Fruit fly (Drosophila melanogaster) whole organism, embryonic: ENCODE data around the gene Bet3.

ENCODE experiments used
- Abd-B ChIP-seq: fragments of 200-800 bp; sonication (Bioruptor generic); optimal IDR thresholded peaks from 2 replicates; lab custom pipeline; 2018; ENCODE audit warnings: missing biosample characterization, mild to moderate bottlenecking, missing genetic modification characterization, moderate library complexity
- Aef1 ChIP-seq: fragments of 200-800 bp; sonication (Bioruptor generic); IDR thresholded peaks from 3 replicates; pipeline ENCODE4 v1.3.6; 2022; ENCODE audit warnings: missing biosample characterization, missing genetic modification characterization
- Atf-2 ChIP-seq: fragments of 200-800 bp; sonication (Bioruptor generic); optimal IDR thresholded peaks from 2 replicates; lab custom pipeline; 2016; ENCODE audit warnings: missing biosample characterization, missing genetic modification characterization
- CG10431 ChIP-seq: fragments of 200-800 bp; sonication (Bioruptor generic); optimal IDR thresholded peaks from 3 replicates; lab custom pipeline; 2018; ENCODE audit warnings: missing biosample characterization, mild to moderate bottlenecking, missing genetic modification characterization
- CG10979 ChIP-seq: fragments of 200-800 bp; sonication (Bioruptor generic); optimal IDR thresholded peaks from 2 replicates; lab custom pipeline; 2018; ENCODE audit warnings: missing biosample characterization, mild to moderate bottlenecking, missing genetic modification characterization, moderate library complexity
- CG11504 ChIP-seq: fragments of 200-800 bp; sonication (Bioruptor generic); optimal IDR thresholded peaks from 3 replicates; lab custom pipeline; 2019; ENCODE audit warnings: missing biosample characterization, mild to moderate bottlenecking, missing genetic modification characterization, moderate library complexity
- CG12071 ChIP-seq: fragments of 200-800 bp; sonication (Bioruptor generic); optimal IDR thresholded peaks from 3 replicates; lab custom pipeline; 2018; ENCODE audit warnings: missing biosample characterization, mild to moderate bottlenecking, missing genetic modification characterization
- CG14965 ChIP-seq: fragments of 200-800 bp; sonication (Bioruptor generic); optimal IDR thresholded peaks from 2 replicates; lab custom pipeline; 2016; ENCODE audit warnings: missing biosample characterization, missing genetic modification characterization, borderline replicate concordance
- CG17359 ChIP-seq: fragments of 200-800 bp; sonication (Bioruptor generic); optimal IDR thresholded peaks from 3 replicates; lab custom pipeline; 2018; ENCODE audit warnings: missing biosample characterization, mild to moderate bottlenecking, missing genetic modification characterization, moderate library complexity
- CG17568 ChIP-seq: fragments of 200-800 bp; sonication (Bioruptor generic); optimal IDR thresholded peaks from 2 replicates; lab custom pipeline; 2018; ENCODE audit warnings: missing biosample characterization, mild to moderate bottlenecking, missing genetic modification characterization, moderate library complexity
- CG18476 ChIP-seq: fragments of 200-800 bp; sonication (Bioruptor generic); optimal IDR thresholded peaks from 2 replicates; lab custom pipeline; 2016; ENCODE audit warnings: missing biosample characterization, mild to moderate bottlenecking, missing genetic modification characterization
- CG18764 ChIP-seq: fragments of 200-800 bp; sonication (Bioruptor generic); optimal IDR thresholded peaks from 3 replicates; lab custom pipeline; 2016; ENCODE audit warnings: missing biosample characterization, missing genetic modification characterization
- CG2120 ChIP-seq: fragments of 200-800 bp; sonication (Bioruptor generic); optimal IDR thresholded peaks from 3 replicates; lab custom pipeline; 2016; ENCODE audit warnings: missing biosample characterization, missing genetic modification characterization
- CG2202 ChIP-seq: fragments of 200-800 bp; sonication (Bioruptor generic); optimal IDR thresholded peaks from 2 replicates; lab custom pipeline; 2018; ENCODE audit warnings: missing biosample characterization, mild to moderate bottlenecking, missing genetic modification characterization
- CG4328 ChIP-seq: fragments of 200-800 bp; sonication (Bioruptor generic); optimal IDR thresholded peaks from 3 replicates; lab custom pipeline; 2017; ENCODE audit warnings: missing biosample characterization, missing genetic modification reagents, missing genetic modification characterization
- CG4360 ChIP-seq: fragments of 200-800 bp; sonication (Bioruptor generic); IDR thresholded peaks from 2 replicates; pipeline ENCODE4 v1.3.6; 2022; ENCODE audit warnings: missing biosample characterization, missing genetic modification characterization
- CG6654 ChIP-seq: fragments of 200-800 bp; sonication (Bioruptor generic); optimal IDR thresholded peaks from 2 replicates; lab custom pipeline; 2017; ENCODE audit warnings: missing biosample characterization, mild to moderate bottlenecking, missing genetic modification characterization
- CG6689 ChIP-seq: fragments of 200-800 bp; sonication (Bioruptor generic); IDR thresholded peaks from 2 replicates; pipeline ENCODE4 v1.3.6; 2022; ENCODE audit warnings: missing biosample characterization, missing genetic modification characterization
- CG7745 ChIP-seq: fragments of 200-800 bp; sonication (Bioruptor generic); optimal IDR thresholded peaks from 2 replicates; lab custom pipeline; 2018; ENCODE audit warnings: missing biosample characterization, mild to moderate bottlenecking, missing genetic modification characterization, moderate library complexity
- CG7928 ChIP-seq: fragments of 200-800 bp; sonication (Bioruptor generic); optimal IDR thresholded peaks from 2 replicates; lab custom pipeline; 2017; ENCODE audit warnings: missing biosample characterization, mild to moderate bottlenecking, missing genetic modification characterization
- CG7987 ChIP-seq: fragments of 200-800 bp; sonication (Bioruptor generic); optimal IDR thresholded peaks from 2 replicates; lab custom pipeline; 2018; ENCODE audit warnings: missing biosample characterization, mild to moderate bottlenecking, missing genetic modification characterization, moderate library complexity
- CG8388 ChIP-seq: fragments of 200-800 bp; sonication (Bioruptor generic); optimal IDR thresholded peaks from 2 replicates; lab custom pipeline; 2019; ENCODE audit warnings: missing biosample characterization, mild to moderate bottlenecking, missing genetic modification characterization, moderate library complexity
- CTCF ChIP-seq: fragments of 200-800 bp; sonication (Bioruptor generic); optimal IDR thresholded peaks from 2 replicates; lab custom pipeline; 2017; ENCODE audit warnings: missing biosample characterization, mild to moderate bottlenecking, missing genetic modification characterization, moderate library complexity
- D ChIP-seq, 2 experiments: fragments of 200-800 bp in 1 of 2; fragments of >200 bp in 1 of 2; sonication (Bioruptor generic) in 1 of 2; optimal IDR thresholded peaks; 2 replicates in 1 of 2; 3 replicates in 1 of 2; lab custom pipeline; 2017; ENCODE audit warnings: mild to moderate bottlenecking in 1 of 2, missing biosample characterization in 1 of 2, missing genetic modification characterization in 1 of 2, missing genetic modification reagents in 1 of 2
- Doc3 ChIP-seq: fragments of 200-800 bp; sonication (Bioruptor generic); IDR thresholded peaks from 3 replicates; pipeline ENCODE4 v1.3.6; 2022; ENCODE audit warnings: missing biosample characterization, missing genetic modification characterization; ENCODE audit not compliant: partially characterized antibody
- Dref ChIP-seq: fragments of 200-800 bp; sonication (Bioruptor generic); IDR thresholded peaks from 2 replicates; pipeline ENCODE4 v1.3.6; 2022; ENCODE audit warnings: missing biosample characterization, missing genetic modification characterization
- Fer2 ChIP-seq: fragments of 200-800 bp; sonication (Bioruptor generic); optimal IDR thresholded peaks from 2 replicates; lab custom pipeline; 2018; ENCODE audit warnings: missing biosample characterization, mild to moderate bottlenecking, missing genetic modification characterization, moderate library complexity
- Hey ChIP-seq: fragments of 200-800 bp; sonication (Bioruptor generic); optimal IDR thresholded peaks from 3 replicates; lab custom pipeline; 2018; ENCODE audit warnings: missing biosample characterization, mild to moderate bottlenecking, missing genetic modification characterization
- HmgD ChIP-seq: fragments of 200-800 bp; sonication (Bioruptor generic); optimal IDR thresholded peaks from 3 replicates; lab custom pipeline; 2016; ENCODE audit warnings: missing biosample characterization, missing genetic modification characterization
- Hmx ChIP-seq: fragments of 200-800 bp; sonication (Bioruptor generic); optimal IDR thresholded peaks from 2 replicates; lab custom pipeline; 2016; ENCODE audit warnings: missing biosample characterization, missing genetic modification characterization
- Oaz ChIP-seq: fragments of 200-800 bp; sonication (Bioruptor generic); IDR thresholded peaks from 2 replicates; pipeline ENCODE4 v1.3.6; 2022; ENCODE audit warnings: missing biosample characterization, missing genetic modification characterization
- Optix ChIP-seq: fragments of 200-800 bp; sonication (Bioruptor generic); IDR thresholded peaks from 3 replicates; pipeline ENCODE4 v1.3.6; 2022; ENCODE audit warnings: missing biosample characterization, missing genetic modification characterization
- Rfx ChIP-seq: fragments of 200-800 bp; sonication (Bioruptor generic); IDR thresholded peaks from 2 replicates; pipeline ENCODE4 v1.3.6; 2022; ENCODE audit warnings: missing biosample characterization, missing genetic modification characterization
- Sox102F ChIP-seq: fragments of 200-800 bp; sonication (Bioruptor generic); optimal IDR thresholded peaks from 2 replicates; lab custom pipeline; 2018; ENCODE audit warnings: missing biosample characterization, mild to moderate bottlenecking, missing genetic modification characterization, moderate library complexity
- Ssrp ChIP-seq: fragments of 200-800 bp; sonication (Bioruptor generic); optimal IDR thresholded peaks from 2 replicates; lab custom pipeline; 2018; ENCODE audit warnings: missing biosample characterization, mild to moderate bottlenecking, missing genetic modification characterization, moderate library complexity
- Taf1 ChIP-seq: fragments of 200-800 bp; sonication (Bioruptor generic); IDR thresholded peaks from 2 replicates; pipeline ENCODE4 v1.3.6; 2022; ENCODE audit warnings: missing biosample characterization, missing genetic modification characterization
- ara ChIP-seq: fragments of 200-800 bp; sonication (Bioruptor generic); IDR thresholded peaks from 2 replicates; pipeline ENCODE4 v1.3.6; 2022; ENCODE audit warnings: missing biosample characterization, missing genetic modification characterization
- bigmax ChIP-seq: fragments of 200-800 bp; sonication (Bioruptor generic); optimal IDR thresholded peaks from 2 replicates; lab custom pipeline; 2018; ENCODE audit warnings: missing biosample characterization, mild to moderate bottlenecking, missing genetic modification characterization
- danr ChIP-seq: fragments of 200-800 bp; sonication (Bioruptor generic); IDR thresholded peaks from 2 replicates; pipeline ENCODE4 v1.3.6; 2022; ENCODE audit warnings: missing biosample characterization, missing genetic modification characterization
- dysf ChIP-seq: fragments of 200-800 bp; sonication (Bioruptor generic); IDR thresholded peaks from 3 replicates; pipeline ENCODE4 v1.3.6; 2022; ENCODE audit warnings: missing biosample characterization, missing genetic modification characterization
- gcm2 ChIP-seq: fragments of 200-800 bp; sonication (Bioruptor generic); optimal IDR thresholded peaks from 2 replicates; lab custom pipeline; 2016; ENCODE audit warnings: missing biosample characterization, missing genetic modification characterization
- pan ChIP-seq, 4 experiments: fragments of >200 bp in 3 of 4; fragments of 200-800 bp in 1 of 4; sonication (Bioruptor generic) in 1 of 4; optimal IDR thresholded peaks in 3 of 4; IDR thresholded peaks in 1 of 4; 2 replicates each; pipeline versions ENCODE4 v1.3.6 to Lab custom; 2017 to 2022; ENCODE audit warnings: missing biosample characterization in 2 of 4, missing genetic modification characterization in 2 of 4, mixed read lengths in 1 of 4
- pita ChIP-seq: fragments of 200-800 bp; sonication (Bioruptor generic); optimal IDR thresholded peaks from 2 replicates; lab custom pipeline; 2017; ENCODE audit warnings: missing biosample characterization, mild to moderate bottlenecking, missing genetic modification characterization
- sens ChIP-seq: fragments of 200-800 bp; sonication (Bioruptor generic); peaks from one replicate; lab custom pipeline; 2016; ENCODE audit warnings: missing biosample characterization, missing genetic modification characterization
- sima ChIP-seq: fragments of 200-800 bp; sonication (Bioruptor generic); optimal IDR thresholded peaks from 2 replicates; lab custom pipeline; 2016; ENCODE audit warnings: missing biosample characterization, missing genetic modification characterization
- sob ChIP-seq: fragments of 200-800 bp; sonication (Bioruptor generic); IDR thresholded peaks from 2 replicates; pipeline ENCODE4 v1.3.6; 2022; ENCODE audit warnings: missing biosample characterization, missing genetic modification characterization
- tin ChIP-seq: fragments of 200-800 bp; sonication (Bioruptor generic); optimal IDR thresholded peaks from 3 replicates; lab custom pipeline; 2016; ENCODE audit warnings: missing biosample characterization, missing genetic modification characterization
- wdn ChIP-seq: fragments of 200-800 bp; sonication (Bioruptor generic); IDR thresholded peaks from 2 replicates; pipeline ENCODE4 v1.3.6; 2022; ENCODE audit warnings: missing biosample characterization, missing genetic modification characterization
- zen2 ChIP-seq: fragments of 200-800 bp; sonication (Bioruptor generic); IDR thresholded peaks from 3 replicates; pipeline ENCODE4 v1.3.6; 2022; ENCODE audit warnings: missing biosample characterization, missing genetic modification characterization; ENCODE audit not compliant: partially characterized antibody
- zfh1 ChIP-seq: fragments of 200-800 bp; sonication (Bioruptor generic); IDR thresholded peaks from 3 replicates; pipeline ENCODE4 v1.3.6; 2022; ENCODE audit warnings: missing biosample characterization, missing genetic modification characterization

Gene Bet3

DNA sequence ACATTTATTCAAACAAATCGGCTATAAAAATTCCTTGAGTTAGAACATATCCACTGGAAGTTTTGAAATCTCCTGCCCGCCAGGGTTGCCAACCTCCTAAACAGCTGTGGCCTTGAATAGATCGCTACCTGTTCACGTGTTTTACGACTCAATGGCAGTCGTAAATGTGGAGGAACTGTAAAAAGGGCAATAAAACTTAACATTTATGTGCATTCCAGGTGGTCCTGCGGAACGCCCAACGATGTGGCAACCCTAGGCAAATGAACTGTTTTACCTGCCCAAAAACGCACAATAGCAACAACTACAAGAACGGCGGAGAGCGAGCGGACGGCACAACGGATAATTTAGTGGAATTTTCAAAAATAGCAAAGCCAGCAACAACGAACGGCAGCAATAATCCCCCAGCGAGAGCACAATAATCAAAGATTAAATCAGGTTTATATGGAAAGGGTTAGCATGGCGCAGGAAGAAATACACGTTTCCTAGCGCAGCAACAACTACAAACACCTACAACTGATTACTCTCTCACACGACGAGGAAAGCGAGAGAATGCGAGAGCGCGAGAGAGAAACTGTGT lies 19.7 kb upstream of the Bet3 start (continued):
- TF ChIP-seq CG7928 (GFP tag; lab: Kevin White, UChicago) = no peak
- no peak for TF ChIP-seq Dref (GFP tag; lab: Robert Waterston, UW)
- no peak for TF ChIP-seq Atf-2 (GFP tag; lab: Kevin White, UChicago)
- TF ChIP-seq CG10979 (tag; lab: Kevin White, UChicago) = no peak
- no peak; the same call in 1 of the 2 replicates for TF ChIP-seq sob (GFP tag; lab: Robert Waterston, UW)
- no peak for TF ChIP-seq CG14965 (GFP tag; lab: Kevin White, UChicago)
- peak; percentile 27 for TF ChIP-seq CG6654 (GFP tag; lab: Kevin White, UChicago)
- no peak for TF ChIP-seq CG10431 (GFP tag; lab: Kevin White, UChicago)
- TF ChIP-seq CG8388 (GFP tag; lab: Kevin White, UChicago) = no peak
- TF ChIP-seq CG17359 (tag; lab: Kevin White, UChicago) = peak; percentile 65
- TF ChIP-seq ara (GFP tag; lab: Robert Waterston, UW) = peak; percentile 66; the same call in 1 of the 2 replicates
- no peak for TF ChIP-seq HmgD (GFP tag; lab: Kevin White, UChicago)
- no peak for TF ChIP-seq Taf1 (GFP tag; lab: Robert Waterston, UW)
- TF ChIP-seq dysf = peak; percentile 44; the same call in 1 of the 3 replicates
- peak; percentile 66 for TF ChIP-seq CG4360 (GFP tag; lab: Robert Waterston, UW)
- TF ChIP-seq tin (GFP tag; lab: Kevin White, UChicago) = no peak
- 0 out of 3 replicates have a peak, but pooled peaks have one; percentile 51 for TF ChIP-seq zfh1 (GFP tag; lab: Robert Waterston, UW)
- TF ChIP-seq sens (GFP tag; lab: Kevin White, UChicago) = peak; percentile 87
- TF ChIP-seq sima (GFP tag; lab: Kevin White, UChicago) = no peak
- no peak for TF ChIP-seq pita
- no peak for TF ChIP-seq zen2
- peak; percentile 31; the same call in 1 of the 2 replicates for TF ChIP-seq CG6689
- TF ChIP-seq CG2202 (tag; lab: Kevin White, UChicago) = no peak
- no peak for TF ChIP-seq CG11504 (tag; lab: Kevin White, UChicago)
- TF ChIP-seq CG7987 = peak; percentile 16
- no peak for TF ChIP-seq Hey (tag; lab: Kevin White, UChicago)
- TF ChIP-seq Hmx (GFP tag; lab: Kevin White, UChicago) = no peak
- TF ChIP-seq pan (optimal IDR thresholded peaks at IDR 0.05; lab: Kevin White, UChicago) = no peak
- peak in 1 of 2 experiments; percentile 41 for TF ChIP-seq pan (GFP tag; optimal IDR thresholded peaks at IDR 0.05 in 1 of 2, IDR thresholded peaks at IDR 0.05 in 1 of 2)
- TF ChIP-seq CG18476 (GFP tag; lab: Kevin White, UChicago) = no peak
- TF ChIP-seq Abd-B (GFP tag; lab: Kevin White, UChicago) = peak; percentile 63
- no peak for TF ChIP-seq CG2120 (GFP tag; lab: Kevin White, UChicago)
- TF ChIP-seq Sox102F (GFP tag; lab: Kevin White, UChicago) = peak; percentile 54
- TF ChIP-seq CG17568 (GFP tag; lab: Kevin White, UChicago) = peak; percentile 7
- TF ChIP-seq gcm2 (GFP tag; lab: Kevin White, UChicago) = no peak
- TF ChIP-seq CTCF (GFP tag; lab: Kevin White, UChicago) = no peak
- TF ChIP-seq danr (GFP tag; lab: Robert Waterston, UW) = no peak
- 0 out of 3 replicates have a peak, but pooled peaks have one; percentile 9 for TF ChIP-seq Aef1
- no peak for TF ChIP-seq CG4328 (GFP tag; lab: Kevin White, UChicago)
- no peak for TF ChIP-seq Optix (GFP tag; lab: Robert Waterston, UW)
- TF ChIP-seq CG12071 (GFP tag; lab: Kevin White, UChicago) = peak; percentile 58
- no peak for TF ChIP-seq Ssrp (tag; lab: Kevin White, UChicago)
- TF ChIP-seq CG18764 (GFP tag; lab: Kevin White, UChicago) = peak; percentile 28
- TF ChIP-seq D (optimal IDR thresholded peaks at IDR 0.05; lab: Kevin White, UChicago) = peak; percentile 58
- no peak for TF ChIP-seq D (GFP tag; optimal IDR thresholded peaks at IDR 0.05; lab: Kevin White, UChicago)
- TF ChIP-seq bigmax (GFP tag; lab: Kevin White, UChicago) = no peak
- TF ChIP-seq Doc3 (GFP tag; lab: Robert Waterston, UW) = no peak
- no peak for TF ChIP-seq CG7745
- 0 out of 2 replicates have a peak, but pooled peaks have one; percentile 19 for TF ChIP-seq Oaz (GFP tag; lab: Robert Waterston, UW)
- TF ChIP-seq Rfx (GFP tag; lab: Robert Waterston, UW) = peak; percentile 61
- TF ChIP-seq Fer2 (tag; lab: Kevin White, UChicago) = no peak
- peak; percentile 54; the same call in 1 of the 2 replicates for TF ChIP-seq wdn (GFP tag; lab: Robert Waterston, UW)
